Worm (Caenorhabditis elegans): ENCODE data around the gene T21D12.14.

ce11 chrIV:291356-291755, 3.4 kb upstream of the T21D12.14 start, which contains the start of gene T21D12.7:
- TF ChIP-seq fos-1 (tag; optimal IDR thresholded peaks at IDR 0.05) (no peak), mbf-1 (tag; optimal IDR thresholded peaks at IDR 0.05) (no peak), sem-4 (tag; optimal IDR thresholded peaks at IDR 0.05) (no peak)

Data from whole organism, L2 larva.